Fruit fly (Drosophila melanogaster): ENCODE results near the gene Nup153.

Nup153 gene

dm6 chrX:16624519-16624918, 25.5 kb downstream of the Nup153 start:
- no peak for TF ChIP-seq noc (tag; optimal IDR thresholded peaks at IDR 0.05)

- TF ChIP-seq noc (tag; optimal IDR thresholded peaks at IDR 0.05): no peak
Observed at dm6 chrX:16632135-16632534, 33.1 kb downstream of the Nup153 start, which contains the start of gene CG9777. Gene CG9777 (minus strand): TSS chrX:16632235.

dm6 chrX:16633181-16633957, 34.3 kb downstream of the Nup153 start:
- TF ChIP-seq noc (tag; optimal IDR thresholded peaks at IDR 0.05): no peak

dm6 chrX:16637106-16637590, 38.1 kb downstream of the Nup153 start, which contains the start of gene Rok:
Gene Rok (minus strand): TSS chrX:16637414.
- no peak for TF ChIP-seq noc (tag; optimal IDR thresholded peaks at IDR 0.05)

- TF ChIP-seq noc (tag; optimal IDR thresholded peaks at IDR 0.05): peak; percentile 66
Observed at dm6 chrX:16637594-16638485, 38.8 kb downstream of the Nup153 start, which contains the start of gene RpS19a. Gene RpS19a (plus strand): TSS chrX:16637894.

- TF ChIP-seq noc (tag; optimal IDR thresholded peaks at IDR 0.05): no peak
Observed at dm6 chrX:16640260-16641100, 41.4 kb downstream of the Nup153 start, which contains the start of the genes SNRPG and mthl1. Gene SNRPG (minus strand): TSS chrX:16640419. Gene mthl1 (plus strand): TSS chrX:16640968.

- TF ChIP-seq noc (tag; optimal IDR thresholded peaks at IDR 0.05): no peak
Observed at dm6 chrX:16641101-16641420, 42.0 kb downstream of the Nup153 start.

dm6 chrX:16643363-16643946, 44.4 kb downstream of the Nup153 start:
- TF ChIP-seq noc (tag; optimal IDR thresholded peaks at IDR 0.05): no peak

- no peak for TF ChIP-seq noc (tag; optimal IDR thresholded peaks at IDR 0.05)
Observed at dm6 chrX:16644535-16645131, 45.6 kb downstream of the Nup153 start.

dm6 chrX:16645472-16645871, 46.4 kb downstream of the Nup153 start:
- TF ChIP-seq noc (tag; optimal IDR thresholded peaks at IDR 0.05): no peak

- no peak for TF ChIP-seq noc (tag; optimal IDR thresholded peaks at IDR 0.05)
Observed at dm6 chrX:16647092-16647632, 48.1 kb downstream of the Nup153 start.

dm6 chrX:16647737-16648434, 48.8 kb downstream of the Nup153 start:
- TF ChIP-seq noc (tag; optimal IDR thresholded peaks at IDR 0.05): no peak

dm6 chrX:16648435-16648781, 49.4 kb downstream of the Nup153 start:
- no peak for TF ChIP-seq noc (tag; optimal IDR thresholded peaks at IDR 0.05)
